Worm (Caenorhabditis elegans) whole organism, young adult: Measurements from ENCODE around the gene Y39A1A.31.

Experiments
- B0019.2 ChIP-seq: fragments of 200-800 bp; sonication (Bioruptor generic); conservative IDR thresholded peaks from 2 replicates; pipeline ENCODE4 v1.3.6; 2022; ENCODE audit warnings: missing genetic modification reagents, missing genetic modification characterization, missing compliant biosample characterization
- B0261.1 ChIP-seq: sonication (generic microtip); optimal IDR thresholded peaks from 2 replicates; lab custom pipeline; 2016; ENCODE audit warnings: mild to moderate bottlenecking, missing genetic modification characterization, moderate library complexity, missing compliant biosample characterization
- F39B2.1 ChIP-seq: fragments of 200-800 bp; sonication (Bioruptor generic); IDR thresholded peaks from 2 replicates; pipeline ENCODE4 v1.3.6; 2022; ENCODE audit warnings: missing genetic modification reagents, missing genetic modification characterization, missing compliant biosample characterization
- K11D2.4 ChIP-seq: fragments of 200-800 bp; sonication (Bioruptor generic); IDR thresholded peaks from 2 replicates; pipeline ENCODE4 v1.3.6; 2022; ENCODE audit warnings: missing genetic modification reagents, missing genetic modification characterization, missing compliant biosample characterization
- T26A5.8 ChIP-seq: sonication (generic microtip); optimal IDR thresholded peaks from 2 replicates; lab custom pipeline; 2016; ENCODE audit warnings: missing genetic modification characterization, missing compliant biosample characterization
- Y53G8AR.9 ChIP-seq: fragments of 200-800 bp; sonication (Bioruptor generic); conservative IDR thresholded peaks from 2 replicates; pipeline ENCODE4 v1.3.6; 2022; ENCODE audit warnings: missing genetic modification reagents, missing genetic modification characterization, missing compliant biosample characterization
- Y79H2A.3 ChIP-seq: fragments of 200-800 bp; sonication (Bioruptor generic); conservative IDR thresholded peaks from 2 replicates; pipeline ENCODE4 v1.3.6; 2022; ENCODE audit warnings: missing genetic modification reagents, missing genetic modification characterization, missing compliant biosample characterization
- attf-5 ChIP-seq: fragments of 200-800 bp; sonication (Bioruptor generic); optimal IDR thresholded peaks from 2 replicates; lab custom pipeline; 2018; ENCODE audit warnings: mild to moderate bottlenecking, missing genetic modification characterization, missing compliant biosample characterization
- ceh-100 ChIP-seq: fragments of 200-800 bp; sonication (Bioruptor generic); IDR thresholded peaks from 2 replicates; pipeline ENCODE4 v1.3.6; 2022; ENCODE audit warnings: missing genetic modification reagents, missing genetic modification characterization, missing compliant biosample characterization
- ceh-40 ChIP-seq: fragments of 200-800 bp; sonication (Bioruptor generic); IDR thresholded peaks from 2 replicates; pipeline ENCODE4 v1.3.6; 2022; ENCODE audit warnings: missing genetic modification characterization, missing compliant biosample characterization
- chd-7 ChIP-seq: sonication (generic microtip); optimal IDR thresholded peaks from 2 replicates; lab custom pipeline; 2016; ENCODE audit warnings: mild to moderate bottlenecking, missing genetic modification characterization, moderate library complexity, missing compliant biosample characterization
- die-1 ChIP-seq: sonication (generic microtip); optimal IDR thresholded peaks from 2 replicates; lab custom pipeline; 2016; ENCODE audit warnings: missing genotype, mild to moderate bottlenecking, missing genetic modification characterization, missing compliant biosample characterization
- efl-1 ChIP-seq: fragments of 150-350 bp; optimal IDR thresholded peaks from 2 replicates; lab custom pipeline; 2014; ENCODE audit warnings: missing biosample characterization, missing genetic modification reagents, missing genetic modification characterization
- egl-18 ChIP-seq: fragments of 200-800 bp; sonication (Bioruptor generic); IDR thresholded peaks from 2 replicates; pipeline ENCODE4 v1.3.6; 2022; ENCODE audit warnings: missing genetic modification reagents, missing genetic modification characterization, missing compliant biosample characterization
- egrh-3 ChIP-seq: fragments of 200-800 bp; sonication (Bioruptor generic); IDR thresholded peaks from 2 replicates; pipeline ENCODE4 v1.3.6; 2022; ENCODE audit warnings: missing genetic modification reagents, missing genetic modification characterization, missing compliant biosample characterization
- ekl-4 ChIP-seq: fragments of 200-800 bp; sonication (Bioruptor generic); IDR thresholded peaks from 2 replicates; pipeline ENCODE4 v1.3.6; 2022; ENCODE audit warnings: missing genetic modification reagents, missing genetic modification characterization, missing compliant biosample characterization
- gei-17 ChIP-seq: fragments of 200-800 bp; sonication (Bioruptor generic); optimal IDR thresholded peaks from 2 replicates; lab custom pipeline; 2018; ENCODE audit warnings: mild to moderate bottlenecking, missing genetic modification characterization, missing compliant biosample characterization
- hmg-1.2 ChIP-seq: fragments of 200-800 bp; sonication (Bioruptor generic); IDR thresholded peaks from 2 replicates; pipeline ENCODE4 v1.3.6; 2022; ENCODE audit warnings: missing genetic modification reagents, missing genetic modification characterization, missing compliant biosample characterization
- hmg-20 ChIP-seq: fragments of 200-800 bp; sonication (Bioruptor generic); IDR thresholded peaks from 2 replicates; pipeline ENCODE4 v1.3.6; 2022; ENCODE audit warnings: missing genetic modification reagents, missing genetic modification characterization, missing compliant biosample characterization
- hrde-1 ChIP-seq: sonication (generic microtip); optimal IDR thresholded peaks from 2 replicates; lab custom pipeline; 2016; ENCODE audit warnings: missing genetic modification characterization, mild to moderate bottlenecking, missing compliant biosample characterization, moderate library complexity, missing genotype, missing genetic modification reagents, borderline replicate concordance
- hsf-1 ChIP-seq: fragments of 200-800 bp; sonication (Bioruptor generic); IDR thresholded peaks from 2 replicates; pipeline ENCODE4 v1.3.6; 2022; ENCODE audit warnings: missing genetic modification reagents, missing genetic modification characterization, missing compliant biosample characterization
- let-607 ChIP-seq, 2 experiments: fragments of 200-800 bp in 1 of 2; sonication (Bioruptor generic) in 1 of 2; sonication (generic microtip) in 1 of 2; optimal IDR thresholded peaks; 2 replicates each; lab custom pipeline; 2016 to 2018; ENCODE audit warnings: mild to moderate bottlenecking in 2 of 2, missing compliant biosample characterization in 2 of 2, missing genetic modification characterization in 2 of 2, moderate library complexity in 2 of 2, missing genotype in 1 of 2
- lin-26 ChIP-seq: fragments of 200-800 bp; sonication (Bioruptor generic); IDR thresholded peaks from 2 replicates; pipeline ENCODE4 v1.3.6; 2022; ENCODE audit warnings: missing genetic modification reagents, missing genetic modification characterization, missing compliant biosample characterization
- madf-6 ChIP-seq: fragments of 200-800 bp; sonication (Bioruptor generic); IDR thresholded peaks from 2 replicates; pipeline ENCODE4 v1.3.6; 2022; ENCODE audit warnings: missing genetic modification reagents, missing genetic modification characterization, missing compliant biosample characterization
- mxl-1 ChIP-seq: sonication (generic microtip); optimal IDR thresholded peaks from 2 replicates; lab custom pipeline; 2016; ENCODE audit warnings: missing genetic modification characterization, missing compliant biosample characterization
- nfya-2 ChIP-seq: fragments of 200-800 bp; sonication (Bioruptor generic); IDR thresholded peaks from 2 replicates; pipeline ENCODE4 v1.3.6; 2022; ENCODE audit warnings: missing genetic modification reagents, missing genetic modification characterization, missing compliant biosample characterization
- pbrm-1 ChIP-seq: fragments of 200-800 bp; sonication (Bioruptor generic); IDR thresholded peaks from 2 replicates; pipeline ENCODE4 v1.3.6; 2022; ENCODE audit warnings: missing genetic modification reagents, missing genetic modification characterization, missing compliant biosample characterization
- snpc-1.3 ChIP-seq: sonication (generic microtip); optimal IDR thresholded peaks from 2 replicates; lab custom pipeline; 2017; ENCODE audit warnings: missing genetic modification characterization, mild to moderate bottlenecking, missing compliant biosample characterization, antibody characterized with exemption, moderate library complexity, missing genotype, missing genetic modification reagents; ENCODE audit not compliant: insufficient read depth
- tbp1 ChIP-seq: fragments of 200-800 bp; sonication (Bioruptor generic); optimal IDR thresholded peaks from 2 replicates; lab custom pipeline; 2018; ENCODE audit warnings: mild to moderate bottlenecking, missing genetic modification characterization, missing compliant biosample characterization
- ztf-18 ChIP-seq: sonication (generic microtip); optimal IDR thresholded peaks from 2 replicates; lab custom pipeline; 2016; ENCODE audit warnings: missing genotype, mild to moderate bottlenecking, missing genetic modification characterization, missing compliant biosample characterization
- ztf-25 ChIP-seq: fragments of 200-800 bp; sonication (Bioruptor generic); IDR thresholded peaks from 2 replicates; pipeline ENCODE4 v1.3.6; 2022; ENCODE audit warnings: missing genetic modification reagents, missing genetic modification characterization, missing compliant biosample characterization
- ztf-26 ChIP-seq: sonication (generic microtip); optimal IDR thresholded peaks from 2 replicates; lab custom pipeline; 2017; ENCODE audit warnings: missing genetic modification characterization, missing compliant biosample characterization

The Y39A1A.31 gene

ce11 chrIII:10702805-10703204 is 13.8 kb upstream of the Y39A1A.31 start:
- TF ChIP-seq ceh-100: no peak
- no peak for TF ChIP-seq ekl-4
- TF ChIP-seq K11D2.4 (GFP tag; lab: Robert Waterston, UW): no peak
- TF ChIP-seq F39B2.1 (GFP tag; lab: Robert Waterston, UW): no peak
- no peak for TF ChIP-seq Y53G8AR.9 (GFP tag; lab: Robert Waterston, UW)

- TF ChIP-seq hmg-20 (GFP tag; lab: Robert Waterston, UW) (no peak), let-607 (tag; optimal IDR thresholded peaks at IDR 0.05; lab: Kevin White, UChicago) (no peak), hsf-1 (GFP tag; lab: Robert Waterston, UW) (no peak), lin-26 (GFP tag; lab: Robert Waterston, UW) (no peak), gei-17 (GFP tag; lab: Kevin White, UChicago) (no peak), chd-7 (no peak), T26A5.8 (no peak), egl-18 (GFP tag; lab: Robert Waterston, UW) (no peak), attf-5 (no peak), ceh-40 (GFP tag; lab: Robert Waterston, UW) (no peak)
- TF ChIP-seq, all 124 proteins: peak for 0
These were observed 11.5 kb upstream of the Y39A1A.31 start, which contains the start of gene Y39A1A.20 for ce11 chrIII:10700460-10700859. Y39A1A.20 (minus strand) TSS chrIII:10700560.

ce11 chrIII:10694294-10694693 is 5.3 kb upstream of the Y39A1A.31 start, which contains the start of the genes Y39A1A.18 and fmo-3:
Y39A1A.18 (minus strand) TSS chrIII:10694485.
fmo-3 (plus strand) TSS chrIII:10694681.
- TF ChIP-seq hmg-1.2 (GFP tag; lab: Robert Waterston, UW): peak; percentile 69
- TF ChIP-seq pbrm-1 (GFP tag; lab: Robert Waterston, UW): no peak

ce11 chrIII:10691019-10691418 is 2.1 kb upstream of the Y39A1A.31 start, which contains the start of gene Y39A1A.17:
Y39A1A.17 (minus strand) TSS chrIII:10691119.
- no peak for TF ChIP-seq tbp1 (GFP tag; lab: Kevin White, UChicago)
- TF ChIP-seq, all 124 proteins: peak for 0

ce11 chrIII:10678971-10679370 is 10.0 kb downstream of the Y39A1A.31 start, which contains the start of gene Y39A1A.16:
Y39A1A.16 (plus strand) TSS chrIII:10679271.
- no peak for TF ChIP-seq hrde-1 (tag; lab: Kevin White, UChicago)
- TF ChIP-seq B0261.1 (tag; lab: Kevin White, UChicago): no peak
- no peak for TF ChIP-seq ztf-25
- TF ChIP-seq B0019.2 (GFP tag; lab: Robert Waterston, UW): no peak
- TF ChIP-seq snpc-1.3: no peak
- TF ChIP-seq mxl-1 (tag; lab: Kevin White, UChicago): no peak
- no peak for TF ChIP-seq nfya-2 (GFP tag; lab: Robert Waterston, UW)
- no peak for TF ChIP-seq efl-1
- no peak for TF ChIP-seq Y53G8AR.9 (GFP tag; lab: Robert Waterston, UW)
- TF ChIP-seq Y79H2A.3 (GFP tag; lab: Robert Waterston, UW): no peak
- TF ChIP-seq madf-6 (GFP tag; lab: Robert Waterston, UW): no peak
- no peak for TF ChIP-seq ztf-26 (tag; lab: Kevin White, UChicago)
- TF ChIP-seq egrh-3 (GFP tag; lab: Robert Waterston, UW): no peak
- TF ChIP-seq die-1 (tag; lab: Kevin White, UChicago): no peak
- TF ChIP-seq ztf-18 (tag; lab: Kevin White, UChicago): no peak
